Fruit fly (Drosophila melanogaster) whole organism, wandering third instar larva: Measurements from ENCODE around the gene Rpn13R.

Experiments used
- CG32264 ChIP-seq: fragments of 200-800 bp; sonication (Bioruptor generic); optimal IDR thresholded peaks from 2 replicates; lab custom pipeline; 2016; ENCODE audit warnings: missing biosample characterization, missing genetic modification characterization
- CG9705 ChIP-seq: fragments of 200-800 bp; sonication (Bioruptor generic); optimal IDR thresholded peaks from 2 replicates; lab custom pipeline; 2018; ENCODE audit warnings: missing biosample characterization, mild to moderate bottlenecking, missing genetic modification characterization
- CrebA ChIP-seq: fragments of 200-800 bp; sonication (Bioruptor generic); optimal IDR thresholded peaks from 2 replicates; lab custom pipeline; 2016; ENCODE audit warnings: missing biosample characterization, mild to moderate bottlenecking, missing genetic modification characterization, borderline replicate concordance
- Dfd ChIP-seq: fragments of >200 bp; optimal IDR thresholded peaks from 2 replicates; lab custom pipeline; 2017; ENCODE audit warnings: missing biosample characterization, missing genetic modification characterization
- Dif ChIP-seq: fragments of 200-275, 200-300 bp; sonication (Bioruptor generic); optimal IDR thresholded peaks from 2 replicates; lab custom pipeline; 2018; ENCODE audit warnings: missing biosample characterization, missing genetic modification characterization; ENCODE audit not compliant: partially characterized antibody
- GATAd ChIP-seq: sonication (Bioruptor generic); optimal IDR thresholded peaks from 2 replicates; lab custom pipeline; 2016; ENCODE audit warnings: missing biosample characterization, missing genetic modification characterization
- HLH106 ChIP-seq: fragments of 200-800 bp; optimal IDR thresholded peaks from 3 replicates; lab custom pipeline; 2019; ENCODE audit warnings: missing biosample characterization, mild to moderate bottlenecking, missing genetic modification characterization, moderate library complexity
- Hnf4 ChIP-seq: fragments of 200-800 bp; sonication (Bioruptor generic); optimal IDR thresholded peaks from 2 replicates; lab custom pipeline; 2016; ENCODE audit warnings: missing biosample characterization, mild to moderate bottlenecking, missing genetic modification characterization
- Hr78 ChIP-seq: fragments of >200 bp; optimal IDR thresholded peaks from 2 replicates; lab custom pipeline; 2017; ENCODE audit warnings: missing biosample characterization, missing genetic modification characterization
- Hr83 ChIP-seq: fragments of 200-300 bp; sonication (Bioruptor generic); optimal IDR thresholded peaks from 2 replicates; lab custom pipeline; 2016; ENCODE audit warnings: missing biosample characterization, mild to moderate bottlenecking, missing genetic modification characterization, moderate library complexity; ENCODE audit not compliant: poor library complexity, severe bottlenecking
- Jra ChIP-seq: sonication (Bioruptor generic); optimal IDR thresholded peaks from 2 replicates; lab custom pipeline; 2016; ENCODE audit warnings: missing biosample characterization, missing genetic modification characterization
- Mio ChIP-seq: sonication (Bioruptor generic); optimal IDR thresholded peaks from 2 replicates; lab custom pipeline; 2016; ENCODE audit warnings: missing biosample characterization, missing genetic modification characterization
- Myc ChIP-seq: fragments of >200 bp; optimal IDR thresholded peaks from 2 replicates; lab custom pipeline; 2017
- OdsH ChIP-seq: fragments of 200-800 bp; sonication (Bioruptor generic); optimal IDR thresholded peaks from 2 replicates; lab custom pipeline; 2016; ENCODE audit warnings: missing biosample characterization, mild to moderate bottlenecking, missing genetic modification characterization
- Rel ChIP-seq, 2 experiments: fragments of 200-800 bp; sonication (Bioruptor generic) in 1 of 2; optimal IDR thresholded peaks; 2 replicates in 1 of 2; 3 replicates in 1 of 2; lab custom pipeline; 2016 to 2019; ENCODE audit warnings: mild to moderate bottlenecking in 2 of 2, missing biosample characterization in 2 of 2, missing genetic modification characterization in 2 of 2, moderate library complexity in 1 of 2
- Sp1 ChIP-seq: fragments of 200-800 bp; sonication (Bioruptor generic); optimal IDR thresholded peaks from 3 replicates; lab custom pipeline; 2019; ENCODE audit warnings: missing biosample characterization, mild to moderate bottlenecking, missing genetic modification characterization, moderate library complexity
- br ChIP-seq: fragments of 200-800 bp; sonication (Bioruptor generic); optimal IDR thresholded peaks from 2 replicates; lab custom pipeline; 2016; ENCODE audit warnings: missing biosample characterization, missing genetic modification characterization
- brk ChIP-seq: fragments of 200-800 bp; sonication (Bioruptor generic); optimal IDR thresholded peaks from 2 replicates; lab custom pipeline; 2016; ENCODE audit warnings: missing biosample characterization, mild to moderate bottlenecking, missing genetic modification characterization
- dl ChIP-seq, 2 experiments: fragments of 175-275, 200-275 bp in 1 of 2; fragments of 200-275 bp in 1 of 2; sonication (Bioruptor generic); optimal IDR thresholded peaks; lab custom pipeline; 2018; ENCODE audit warnings: mild to moderate bottlenecking in 2 of 2, missing biosample characterization in 2 of 2, missing genetic modification characterization in 2 of 2, moderate library complexity in 2 of 2; ENCODE audit not compliant: partially characterized antibody in 2 of 2, insufficient read depth in 1 of 2
- dmrt93B ChIP-seq: fragments of 200-800 bp; sonication (Bioruptor generic); optimal IDR thresholded peaks from 2 replicates; lab custom pipeline; 2018; ENCODE audit warnings: missing biosample characterization, mild to moderate bottlenecking, missing genetic modification characterization
- dsf ChIP-seq: sonication (Bioruptor generic); optimal IDR thresholded peaks from 2 replicates; lab custom pipeline; 2016; ENCODE audit warnings: missing biosample characterization, missing genetic modification characterization, borderline replicate concordance
- ey ChIP-seq: fragments of 200-800 bp; sonication (Bioruptor generic); optimal IDR thresholded peaks from 2 replicates; lab custom pipeline; 2016; ENCODE audit warnings: missing biosample characterization, missing genetic modification characterization
- foxo ChIP-seq, 2 experiments: fragments of 200-800 bp; sonication (Bioruptor generic); optimal IDR thresholded peaks; 2 replicates in 1 of 2; 3 replicates in 1 of 2; lab custom pipeline; 2016 to 2017; ENCODE audit warnings: missing biosample characterization in 2 of 2, missing genetic modification characterization in 2 of 2
- fru ChIP-seq: fragments of 200-800 bp; sonication (Bioruptor generic); optimal IDR thresholded peaks from 3 replicates; lab custom pipeline; 2016; ENCODE audit warnings: missing biosample characterization, mild to moderate bottlenecking, missing genetic modification characterization
- h ChIP-seq: fragments of 200-800 bp; sonication (Bioruptor generic); optimal IDR thresholded peaks from 3 replicates; lab custom pipeline; 2016; ENCODE audit warnings: missing biosample characterization, mild to moderate bottlenecking, missing genetic modification characterization
- jim ChIP-seq: fragments of 175-275, 200-325 bp; sonication (Bioruptor generic); optimal IDR thresholded peaks from 2 replicates; lab custom pipeline; 2016; ENCODE audit warnings: missing biosample characterization, mild to moderate bottlenecking, missing genetic modification characterization
- lola ChIP-seq: fragments of >200 bp; optimal IDR thresholded peaks from 2 replicates; lab custom pipeline; 2017; ENCODE audit warnings: missing biosample characterization, missing genetic modification characterization
- pan ChIP-seq: fragments of >200 bp; optimal IDR thresholded peaks from 2 replicates; lab custom pipeline; 2017
- psq ChIP-seq: fragments of 200-800 bp; sonication (Bioruptor generic); optimal IDR thresholded peaks from 3 replicates; lab custom pipeline; 2017; ENCODE audit warnings: missing biosample characterization, mild to moderate bottlenecking, missing genetic modification characterization, moderate library complexity
- rgr ChIP-seq: fragments of 200-800 bp; sonication (Bioruptor generic); optimal IDR thresholded peaks from 3 replicates; lab custom pipeline; 2016; ENCODE audit warnings: missing biosample characterization, mild to moderate bottlenecking, missing genetic modification characterization
- sage ChIP-seq: fragments of 200-800 bp; sonication (Bioruptor generic); optimal IDR thresholded peaks from 2 replicates; lab custom pipeline; 2016; ENCODE audit warnings: missing biosample characterization, mild to moderate bottlenecking, missing genetic modification characterization
- sv ChIP-seq: fragments of 200-800 bp; sonication (Bioruptor generic); optimal IDR thresholded peaks from 3 replicates; lab custom pipeline; 2016; ENCODE audit warnings: missing biosample characterization, missing genetic modification characterization
- tai ChIP-seq: sonication (Bioruptor generic); optimal IDR thresholded peaks from 2 replicates; lab custom pipeline; 2016; ENCODE audit warnings: missing biosample characterization, missing genetic modification characterization
- usp ChIP-seq: fragments of >200 bp; optimal IDR thresholded peaks from 2 replicates; lab custom pipeline; 2017; ENCODE audit warnings: missing biosample characterization, missing genetic modification characterization
- woc ChIP-seq: sonication (Bioruptor generic); optimal IDR thresholded peaks from 2 replicates; lab custom pipeline; 2016; ENCODE audit warnings: missing biosample characterization, mild to moderate bottlenecking, missing genetic modification characterization

Rpn13R gene

dm6 chrX:5084146-5085085 is 47.3 kb upstream of the Rpn13R start, which contains the start of gene CG32767:
CG32767 (minus strand) TSS chrX:5084768.
- peak; percentile 16 for TF ChIP-seq woc
- TF ChIP-seq HLH106, result peak; percentile 40
- TF ChIP-seq Jra (GFP tag; lab: Kevin White, UChicago), result peak; percentile 4
- peak; percentile 24 for TF ChIP-seq Hr83 (GFP tag; lab: Kevin White, UChicago)
- no peak for TF ChIP-seq OdsH (GFP tag; lab: Kevin White, UChicago)
- peak; percentile 41 for TF ChIP-seq Dfd
- TF ChIP-seq sage (GFP tag; lab: Kevin White, UChicago), result no peak
- TF ChIP-seq lola (GFP tag; lab: Kevin White, UChicago), result no peak
- TF ChIP-seq pan (lab: Kevin White, UChicago), result no peak
- TF ChIP-seq jim (GFP tag; lab: Kevin White, UChicago), result no peak
- peak; percentile 23 for TF ChIP-seq tai (GFP tag; lab: Kevin White, UChicago)
- peak; percentile 53 for TF ChIP-seq Hnf4 (GFP tag; lab: Kevin White, UChicago)

- TF ChIP-seq sv (GFP tag; lab: Kevin White, UChicago) (no peak), dl (GFP tag; optimal IDR thresholded peaks at IDR 0.05; lab: Kevin White, UChicago; ENCODE audit: insufficient read depth in 1 of 2, partially characterized antibody in 2 of 2) (no peak), Myc (lab: Kevin White, UChicago) (peak; percentile 20)
Measured at dm6 chrX:5085086-5085468, 46.6 kb upstream of the Rpn13R start.

- TF ChIP-seq ey (GFP tag; lab: Kevin White, UChicago), result no peak
- peak; percentile 27 for TF ChIP-seq Dif (GFP tag; lab: Kevin White, UChicago)
- no peak for TF ChIP-seq sage (GFP tag; lab: Kevin White, UChicago)
- TF ChIP-seq jim (GFP tag; lab: Kevin White, UChicago), result peak; percentile 12
- TF ChIP-seq psq (GFP tag; lab: Kevin White, UChicago), result peak; percentile 67
- TF ChIP-seq woc, result no peak
Measured at dm6 chrX:5085469-5085868, 46.2 kb upstream of the Rpn13R start, which contains the start of the genes CG15465 and rg. CG15465 (plus strand) TSS chrX:5085759. rg (plus strand) TSS chrX:5085759.

dm6 chrX:5085964-5086707 is 45.6 kb upstream of the Rpn13R start:
- TF ChIP-seq GATAd (GFP tag; lab: Kevin White, UChicago) (no peak), Hr83 (GFP tag; lab: Kevin White, UChicago) (no peak), foxo (GFP tag; optimal IDR thresholded peaks at IDR 0.05; lab: Kevin White, UChicago) (peak in 1 of 2 experiments; percentile 40), Dif (GFP tag; lab: Kevin White, UChicago) (peak; percentile 62), Mio (GFP tag; lab: Kevin White, UChicago) (no peak), woc (peak; percentile 35), CG9705 (GFP tag; lab: Kevin White, UChicago) (no peak), CrebA (GFP tag; lab: Kevin White, UChicago) (no peak), HLH106 (peak; percentile 49), Sp1 (GFP tag; lab: Kevin White, UChicago) (no peak), Myc (lab: Kevin White, UChicago) (no peak), dmrt93B (GFP tag; lab: Kevin White, UChicago) (no peak), CG32264 (GFP tag; lab: Kevin White, UChicago) (no peak), rgr (no peak), dsf (no peak), OdsH (GFP tag; lab: Kevin White, UChicago) (peak; percentile 26), tai (GFP tag; lab: Kevin White, UChicago) (no peak), fru (GFP tag; lab: Kevin White, UChicago) (peak; percentile 44), pan (lab: Kevin White, UChicago) (no peak), Rel (GFP tag; optimal IDR thresholded peaks at IDR 0.05; lab: Kevin White, UChicago) (no peak), Rel (tag; optimal IDR thresholded peaks at IDR 0.05; lab: Kevin White, UChicago) (peak; percentile 30), ey (GFP tag; lab: Kevin White, UChicago) (no peak), usp (GFP tag; lab: Kevin White, UChicago) (no peak), Jra (GFP tag; lab: Kevin White, UChicago) (no peak), dl (GFP tag; optimal IDR thresholded peaks at IDR 0.05; lab: Kevin White, UChicago; ENCODE audit: insufficient read depth in 1 of 2, partially characterized antibody in 2 of 2) (peak; percentile 37 to 63), brk (GFP tag; lab: Kevin White, UChicago) (no peak), Hnf4 (GFP tag; lab: Kevin White, UChicago) (no peak), h (peak; percentile 5), Hr78 (GFP tag; lab: Kevin White, UChicago) (no peak), br (GFP tag; lab: Kevin White, UChicago) (peak; percentile 38), sv (GFP tag; lab: Kevin White, UChicago) (peak; percentile 28), psq (GFP tag; lab: Kevin White, UChicago) (peak; percentile 43)
- TF ChIP-seq, all 38 proteins: peak for 12
